Worm (Caenorhabditis elegans): ENCODE data around the gene W04D12.1.

DNA sequence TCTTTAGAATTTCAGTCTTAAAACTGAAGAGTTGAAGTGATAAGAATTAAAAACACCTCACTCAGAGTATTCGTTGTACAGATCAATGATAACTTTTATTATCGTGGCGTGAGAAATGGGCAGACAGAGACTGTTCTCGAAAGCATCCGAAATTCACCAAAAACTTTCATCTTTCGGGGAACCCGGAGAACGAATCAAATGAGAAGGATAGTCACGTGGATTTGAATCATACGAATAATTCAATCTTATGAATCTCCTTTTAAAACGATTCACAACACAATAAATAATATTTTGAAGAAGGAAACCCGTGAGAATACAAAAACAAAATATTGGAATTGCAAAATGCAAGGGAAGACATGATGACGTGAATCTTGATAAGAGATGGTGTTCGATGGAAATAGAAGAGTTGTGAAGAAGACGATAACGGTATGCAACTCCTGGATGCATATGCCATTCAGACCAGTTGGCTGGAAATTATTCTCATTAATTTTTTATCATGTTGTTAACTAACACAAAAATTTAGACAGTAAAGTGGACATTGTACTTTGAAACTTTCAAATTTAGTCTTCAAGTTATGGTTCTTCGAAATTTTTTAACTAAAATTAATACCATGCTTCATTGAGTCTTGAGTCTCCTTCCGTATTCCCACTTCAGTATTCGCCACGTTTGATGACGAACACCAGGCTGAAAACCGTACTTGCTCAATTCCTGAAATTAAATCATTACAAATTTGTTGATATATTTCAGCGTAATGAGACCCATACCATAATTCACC is 40.3 kb downstream of the W04D12.1 start:
- no peak for TF ChIP-seq flt-1 (GFP tag; IDR thresholded peaks at IDR 0.05)
- no peak for TF ChIP-seq ztf-29 (GFP tag; IDR thresholded peaks at IDR 0.05)
- no peak for TF ChIP-seq ztf-23 (GFP tag; IDR thresholded peaks at IDR 0.05)
- no peak for TF ChIP-seq med-1 (GFP tag; optimal IDR thresholded peaks at IDR 0.05; ENCODE audit: insufficient read depth)
- TF ChIP-seq ref-1 (GFP tag; conservative IDR thresholded peaks at IDR 0.05): no peak
- TF ChIP-seq klf-2 (GFP tag; conservative IDR thresholded peaks at IDR 0.05): no peak
- TF ChIP-seq T22C8.4 (GFP tag; IDR thresholded peaks at IDR 0.05): no peak
- TF ChIP-seq cog-1 (tag; optimal IDR thresholded peaks at IDR 0.05): no peak

Data from whole organism, midembryonic.